Fruit fly (Drosophila melanogaster) whole organism, prepupa: ENCODE results near the gene CG31663.
A peak's percentile ranks its signal among the peaks of the same experiment; 100 is the strongest.

Experiments
- Blimp-1 ChIP-seq: fragments of 200-800 bp; sonication (Bioruptor generic); optimal IDR thresholded peaks from 3 replicates; lab custom pipeline; 2017; ENCODE audit warnings: missing biosample characterization, missing genetic modification characterization, mild to moderate bottlenecking, moderate library complexity, missing genetic modification reagents
- CG10631 ChIP-seq: fragments of 200-800 bp; sonication (Bioruptor generic); optimal IDR thresholded peaks from 2 replicates; lab custom pipeline; 2016; ENCODE audit warnings: missing biosample characterization, missing genetic modification characterization
- CG10669 ChIP-seq: fragments of 200-800 bp; sonication (Bioruptor generic); optimal IDR thresholded peaks from 3 replicates; lab custom pipeline; 2018; ENCODE audit warnings: missing biosample characterization, mild to moderate bottlenecking, missing genetic modification characterization, moderate library complexity
- CG11294 ChIP-seq: fragments of 200-800 bp; sonication (Bioruptor generic); IDR thresholded peaks from 2 replicates; pipeline ENCODE4 v1.3.6; 2022; ENCODE audit warnings: missing biosample characterization, missing genetic modification characterization
- CG11902 ChIP-seq: fragments of 200-800 bp; sonication (Bioruptor generic); optimal IDR thresholded peaks from 3 replicates; lab custom pipeline; 2016; ENCODE audit warnings: missing biosample characterization, missing genetic modification characterization
- CG15336 ChIP-seq: fragments of 200-800 bp; sonication (Bioruptor generic); IDR thresholded peaks from 2 replicates; pipeline ENCODE4 v1.3.6; 2022; ENCODE audit warnings: missing biosample characterization, missing genetic modification characterization
- CG1621 ChIP-seq: fragments of 200-800 bp; sonication (Bioruptor generic); optimal IDR thresholded peaks from 3 replicates; lab custom pipeline; 2018; ENCODE audit warnings: missing biosample characterization, mild to moderate bottlenecking, missing genetic modification characterization
- CG16779 ChIP-seq: fragments of 200-800 bp; sonication (Bioruptor generic); optimal IDR thresholded peaks from 3 replicates; lab custom pipeline; 2017; ENCODE audit warnings: missing biosample characterization, mild to moderate bottlenecking, missing genetic modification characterization
- CG31627 ChIP-seq: fragments of 200-800 bp; sonication (Bioruptor generic); optimal IDR thresholded peaks from 3 replicates; lab custom pipeline; 2016; ENCODE audit warnings: missing biosample characterization, missing genetic modification characterization
- CG32006 ChIP-seq: fragments of 200-800 bp; sonication (Bioruptor generic); optimal IDR thresholded peaks from 3 replicates; lab custom pipeline; 2017; ENCODE audit warnings: missing biosample characterization, mild to moderate bottlenecking, missing genetic modification characterization
- CG6163 ChIP-seq: fragments of 200-800 bp; sonication (Bioruptor generic); IDR thresholded peaks from 3 replicates; pipeline ENCODE4 v1.3.6; 2022; ENCODE audit warnings: missing biosample characterization, missing genetic modification characterization
- CG6276 ChIP-seq: fragments of 200-800 bp; sonication (Bioruptor generic); optimal IDR thresholded peaks from 2 replicates; lab custom pipeline; 2017; ENCODE audit warnings: missing biosample characterization, mild to moderate bottlenecking, missing genetic modification characterization
- CG6808 ChIP-seq: fragments of 200-800 bp; sonication (Bioruptor generic); optimal IDR thresholded peaks from 3 replicates; lab custom pipeline; 2017; ENCODE audit warnings: missing biosample characterization, missing genetic modification characterization, mild to moderate bottlenecking, moderate library complexity, missing genetic modification reagents
- CG6854 ChIP-seq: fragments of 200-800 bp; sonication (Bioruptor generic); optimal IDR thresholded peaks from 2 replicates; lab custom pipeline; 2017; ENCODE audit warnings: missing biosample characterization, mild to moderate bottlenecking, missing genetic modification characterization
- CG7368 ChIP-seq: fragments of 200-800 bp; sonication (Bioruptor generic); optimal IDR thresholded peaks from 3 replicates; lab custom pipeline; 2016; ENCODE audit warnings: missing biosample characterization, missing genetic modification characterization
- CG8119 ChIP-seq: fragments of 200-800 bp; sonication (Bioruptor generic); IDR thresholded peaks from 3 replicates; pipeline ENCODE4 v1.3.6; 2022; ENCODE audit warnings: missing biosample characterization, missing genetic modification characterization
- CG8319 ChIP-seq: fragments of 200-800 bp; sonication (Bioruptor generic); optimal IDR thresholded peaks from 3 replicates; lab custom pipeline; 2016; ENCODE audit warnings: missing biosample characterization, missing genetic modification characterization
- CG8632 ChIP-seq: fragments of 200-800 bp; sonication (Bioruptor generic); optimal IDR thresholded peaks from 3 replicates; lab custom pipeline; 2016; ENCODE audit warnings: missing biosample characterization, missing genetic modification characterization
- CG9139 ChIP-seq: fragments of 200-800 bp; sonication (Bioruptor generic); optimal IDR thresholded peaks from 3 replicates; lab custom pipeline; 2017; ENCODE audit warnings: missing biosample characterization, mild to moderate bottlenecking, missing genetic modification characterization
- Eip75B ChIP-seq: fragments of 200-800 bp; sonication (Bioruptor generic); optimal IDR thresholded peaks from 3 replicates; lab custom pipeline; 2016; ENCODE audit warnings: missing biosample characterization, missing genetic modification characterization
- Eip78C ChIP-seq: fragments of 200-800 bp; sonication (Bioruptor generic); peaks from one replicate; lab custom pipeline; 2016; ENCODE audit warnings: missing biosample characterization, missing genetic modification characterization
- Eip93F ChIP-seq: fragments of 200-800 bp; sonication (Bioruptor generic); optimal IDR thresholded peaks from 2 replicates; lab custom pipeline; 2016; ENCODE audit warnings: missing biosample characterization, mild to moderate bottlenecking, missing genetic modification characterization
- Ets96B ChIP-seq: fragments of 200-800 bp; optimal IDR thresholded peaks from 2 replicates; lab custom pipeline; 2019; ENCODE audit warnings: missing biosample characterization, mild to moderate bottlenecking, missing genetic modification characterization, moderate library complexity
- Hr39 ChIP-seq: fragments of 200-800 bp; sonication (Bioruptor generic); optimal IDR thresholded peaks from 2 replicates; lab custom pipeline; 2016; ENCODE audit warnings: missing biosample characterization, missing genetic modification characterization
- Hr4 ChIP-seq: fragments of 200-800 bp; sonication (Bioruptor generic); optimal IDR thresholded peaks from 3 replicates; lab custom pipeline; 2016; ENCODE audit warnings: missing biosample characterization, missing genetic modification characterization
- Lpt ChIP-seq: fragments of 200-800 bp; sonication (Bioruptor generic); optimal IDR thresholded peaks from 3 replicates; lab custom pipeline; 2016; ENCODE audit warnings: missing biosample characterization, missing genetic modification characterization
- Met ChIP-seq: fragments of 200-800 bp; sonication (Bioruptor generic); optimal IDR thresholded peaks from 3 replicates; lab custom pipeline; 2016; ENCODE audit warnings: missing biosample characterization, missing genetic modification characterization
- Sox102F ChIP-seq: fragments of 200-800 bp; sonication (Bioruptor generic); optimal IDR thresholded peaks from 2 replicates; lab custom pipeline; 2016; ENCODE audit warnings: missing biosample characterization, mild to moderate bottlenecking, missing genetic modification characterization
- Sox14 ChIP-seq: fragments of 200-800 bp; sonication (Bioruptor generic); optimal IDR thresholded peaks from 3 replicates; lab custom pipeline; 2016; ENCODE audit warnings: missing biosample characterization, missing genetic modification characterization
- Sox15 ChIP-seq: fragments of 200-800 bp; sonication (Bioruptor generic); optimal IDR thresholded peaks from 3 replicates; lab custom pipeline; 2016; ENCODE audit warnings: missing biosample characterization, missing genetic modification characterization
- cyc ChIP-seq: fragments of 200-800 bp; sonication (Bioruptor generic); optimal IDR thresholded peaks from 3 replicates; lab custom pipeline; 2016; ENCODE audit warnings: missing biosample characterization, missing genetic modification characterization
- eg ChIP-seq: fragments of 200-800 bp; sonication (Bioruptor generic); IDR thresholded peaks from 3 replicates; pipeline ENCODE4 v1.3.6; 2022; ENCODE audit warnings: missing biosample characterization, missing genetic modification characterization
- esn ChIP-seq: fragments of 200-800 bp; sonication (Bioruptor generic); optimal IDR thresholded peaks from 2 replicates; lab custom pipeline; 2016; ENCODE audit warnings: missing biosample characterization, mild to moderate bottlenecking, missing genetic modification characterization, moderate library complexity
- fd85E ChIP-seq: fragments of 200-800 bp; sonication (Bioruptor generic); optimal IDR thresholded peaks from 3 replicates; lab custom pipeline; 2016; ENCODE audit warnings: missing biosample characterization, missing genetic modification characterization
- fkh ChIP-seq: fragments of 200-800 bp; sonication (Bioruptor generic); optimal IDR thresholded peaks from 3 replicates; lab custom pipeline; 2017; ENCODE audit warnings: missing biosample characterization, mild to moderate bottlenecking, missing genetic modification characterization, moderate library complexity
- lz ChIP-seq: fragments of 200-800 bp; sonication (Bioruptor generic); optimal IDR thresholded peaks from 3 replicates; lab custom pipeline; 2016; ENCODE audit warnings: missing biosample characterization, missing genetic modification characterization
- net ChIP-seq: fragments of 200-800 bp; sonication (Bioruptor generic); optimal IDR thresholded peaks from 3 replicates; lab custom pipeline; 2016; ENCODE audit warnings: missing biosample characterization, missing genetic modification characterization
- pdm3 ChIP-seq: fragments of 200-800 bp; sonication (Bioruptor generic); optimal IDR thresholded peaks from 3 replicates; lab custom pipeline; 2016; ENCODE audit warnings: missing biosample characterization, missing genetic modification characterization
- salr ChIP-seq, 2 experiments: fragments of 200-800 bp; sonication (Bioruptor generic); optimal IDR thresholded peaks; 3 replicates each; lab custom pipeline; 2016 to 2018; ENCODE audit warnings: missing biosample characterization in 2 of 2, missing genetic modification characterization in 2 of 2, mild to moderate bottlenecking in 1 of 2
- spab ChIP-seq: fragments of 200-800 bp; sonication (Bioruptor generic); optimal IDR thresholded peaks from 2 replicates; lab custom pipeline; 2017; ENCODE audit warnings: missing biosample characterization, mild to moderate bottlenecking, missing genetic modification characterization, missing genetic modification reagents
- svp ChIP-seq: fragments of 200-800 bp; sonication (Bioruptor generic); peaks from one replicate; lab custom pipeline; 2016; ENCODE audit warnings: missing biosample characterization, missing genetic modification characterization
- topi ChIP-seq: fragments of 200-800 bp; sonication (Bioruptor generic); optimal IDR thresholded peaks from 3 replicates; lab custom pipeline; 2016; ENCODE audit warnings: missing biosample characterization, missing genetic modification characterization

Gene CG31663

DNA sequence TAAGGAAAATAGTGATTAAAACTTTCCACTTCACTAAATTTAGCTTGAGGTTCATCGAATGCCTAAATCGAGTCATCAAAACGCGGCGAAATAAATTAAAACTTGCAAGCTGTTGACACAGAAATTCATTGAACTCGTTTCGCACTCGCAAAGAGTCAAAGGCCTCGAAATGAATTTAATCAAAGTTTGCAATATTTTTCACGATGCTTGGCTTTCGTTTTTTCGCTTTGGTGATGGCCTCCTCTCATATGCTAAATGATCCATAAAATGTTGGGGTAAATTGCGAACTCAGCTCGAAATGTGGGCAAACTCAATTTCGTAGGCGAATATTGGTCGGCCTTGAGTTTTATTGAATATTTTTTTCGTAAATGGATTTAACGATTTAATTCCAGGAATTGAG lies 25.0 kb upstream of the CG31663 start:
- TF ChIP-seq CG10631 (GFP tag; lab: Kevin White, UChicago) = no peak
- TF ChIP-seq Eip93F (GFP tag; lab: Kevin White, UChicago) = no peak
- TF ChIP-seq CG6276 (GFP tag; lab: Kevin White, UChicago) = no peak
- no peak for TF ChIP-seq Eip75B
- no peak for TF ChIP-seq CG11294
- TF ChIP-seq Hr4 (GFP tag; lab: Kevin White, UChicago) = no peak
- no peak for TF ChIP-seq Sox14 (GFP tag; lab: Kevin White, UChicago)
- no peak for TF ChIP-seq CG15336 (GFP tag; lab: Robert Waterston, UW)
- no peak for TF ChIP-seq CG9139 (GFP tag; lab: Kevin White, UChicago)
- no peak for TF ChIP-seq fd85E
- no peak for TF ChIP-seq svp (GFP tag; lab: Kevin White, UChicago)

DNA sequence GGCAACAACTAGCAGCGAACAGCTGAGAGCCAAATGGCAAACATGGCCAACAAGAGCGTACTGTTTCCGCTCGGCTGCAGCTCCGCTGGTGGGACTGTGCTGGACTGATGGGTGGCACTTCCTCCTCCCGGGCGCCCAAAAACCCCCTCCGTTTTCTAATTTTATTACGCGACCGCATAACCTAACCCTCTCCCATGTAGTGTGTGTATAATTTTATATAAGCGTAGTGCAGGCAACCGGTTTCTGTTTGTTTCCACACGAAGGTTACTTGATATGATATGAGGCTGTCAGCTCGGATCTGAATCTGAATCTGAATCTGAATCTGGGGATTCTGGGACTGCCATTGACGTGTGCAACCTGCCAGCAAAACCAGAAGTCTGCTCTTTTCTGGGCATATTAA lies 21.6 kb upstream of the CG31663 start:
- TF ChIP-seq Eip78C (GFP tag; lab: Kevin White, UChicago) (no peak), Hr39 (GFP tag; lab: Kevin White, UChicago) (no peak), CG6163 (GFP tag; lab: Robert Waterston, UW) (0 out of 3 replicates have a peak, but pooled peaks have one; percentile 10), CG6276 (GFP tag; lab: Kevin White, UChicago) (no peak), salr (GFP tag; optimal IDR thresholded peaks at IDR 0.05; lab: Kevin White, UChicago) (no peak), CG8632 (GFP tag; lab: Kevin White, UChicago) (no peak)

DNA sequence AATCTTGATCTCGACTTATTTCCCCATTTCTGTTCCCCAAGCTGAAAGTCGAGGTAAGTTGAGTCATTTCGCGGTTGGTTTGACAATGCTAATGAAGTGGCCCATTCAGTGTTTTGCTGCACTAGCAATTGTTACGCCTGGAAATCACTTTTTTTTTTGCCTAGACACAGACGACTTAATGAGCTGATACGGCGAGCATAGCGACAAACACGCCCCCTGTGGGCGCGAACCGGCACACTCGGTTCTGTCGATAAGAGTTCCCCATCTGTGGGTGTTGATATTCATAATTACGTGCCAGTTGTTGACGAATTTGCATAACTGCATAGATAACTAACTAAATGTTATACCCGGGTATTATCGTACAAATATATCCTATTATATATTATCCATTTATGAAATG lies 21.0 kb upstream of the CG31663 start:
- TF ChIP-seq Eip75B (no peak), CG32006 (GFP tag; lab: Kevin White, UChicago) (no peak), CG8319 (GFP tag; lab: Kevin White, UChicago) (no peak), CG6808 (no peak), svp (GFP tag; lab: Kevin White, UChicago) (peak; percentile 79), fkh (peak; percentile 28), Sox15 (GFP tag; lab: Kevin White, UChicago) (no peak)

DNA sequence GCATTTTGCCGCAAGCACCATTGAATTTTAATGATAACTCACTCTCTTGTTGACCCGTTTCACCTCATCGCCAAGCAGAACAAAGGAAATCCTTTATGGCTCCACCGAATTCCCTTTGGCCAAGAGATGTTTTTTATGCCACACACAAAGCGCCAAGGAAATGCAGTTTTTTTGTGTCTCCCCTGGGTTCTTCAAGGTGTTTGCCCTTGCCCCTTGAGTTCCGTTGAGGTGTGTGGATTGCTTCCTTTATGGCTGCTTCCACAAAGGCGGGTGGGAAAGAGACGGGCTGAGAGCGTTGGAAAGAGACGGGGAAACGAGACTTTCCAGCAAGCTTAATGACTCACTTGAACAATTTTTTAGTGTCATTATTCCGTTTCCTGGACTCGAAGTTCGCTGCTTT lies 20.0 kb upstream of the CG31663 start:
- TF ChIP-seq Blimp-1 (no peak), CG6276 (GFP tag; lab: Kevin White, UChicago) (no peak), svp (GFP tag; lab: Kevin White, UChicago) (peak; percentile 30), CG10669 (GFP tag; lab: Kevin White, UChicago) (no peak), Sox14 (GFP tag; lab: Kevin White, UChicago) (peak; percentile 75)
- TF ChIP-seq, all 60 proteins: peak for 2

DNA sequence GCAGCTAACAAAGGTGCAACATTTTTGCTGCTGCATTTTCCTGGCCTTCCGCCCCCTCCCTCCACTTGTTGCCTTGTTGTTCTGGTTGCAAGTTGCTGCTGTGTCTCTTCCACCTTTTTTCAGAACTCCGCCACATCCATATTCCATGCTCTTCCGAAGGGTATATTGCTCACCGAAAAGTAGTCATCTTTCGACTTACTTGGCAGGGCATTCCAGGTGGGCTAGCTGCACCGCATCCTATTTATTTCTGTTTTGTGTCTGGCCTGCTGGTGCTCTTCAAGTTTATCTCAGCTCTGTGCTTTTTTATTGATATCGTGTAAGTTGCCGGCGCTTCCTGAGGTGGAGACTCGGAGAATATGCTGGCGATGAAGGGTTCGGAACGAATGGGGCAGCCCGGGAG lies 6.4 kb upstream of the CG31663 start:
- TF ChIP-seq Ets96B (tag; lab: Kevin White, UChicago) (peak; percentile 53), Hr4 (GFP tag; lab: Kevin White, UChicago) (no peak), CG7368 (peak; percentile 57), svp (GFP tag; lab: Kevin White, UChicago) (peak; percentile 74), Eip78C (GFP tag; lab: Kevin White, UChicago) (peak; percentile 85), CG10669 (GFP tag; lab: Kevin White, UChicago) (peak; percentile 50), Eip93F (GFP tag; lab: Kevin White, UChicago) (no peak), CG1621 (tag; lab: Kevin White, UChicago) (peak; percentile 70), Lpt (peak; percentile 40), CG8119 (GFP tag; lab: Robert Waterston, UW) (no peak), Eip75B (peak; percentile 64), cyc (GFP tag; lab: Kevin White, UChicago) (peak; percentile 53), net (GFP tag; lab: Kevin White, UChicago) (peak; percentile 14), eg (GFP tag; lab: Robert Waterston, UW) (no peak), fd85E (no peak), CG32006 (GFP tag; lab: Kevin White, UChicago) (no peak), spab (GFP tag; lab: Kevin White, UChicago) (peak; percentile 32), fkh (no peak), Sox102F (GFP tag; lab: Kevin White, UChicago) (peak; percentile 66), CG6854 (GFP tag; lab: Kevin White, UChicago) (peak; percentile 2), esn (GFP tag; lab: Kevin White, UChicago) (peak; percentile 63), CG11902 (GFP tag; lab: Kevin White, UChicago) (no peak), Blimp-1 (no peak), topi (GFP tag; lab: Kevin White, UChicago) (peak; percentile 48), CG15336 (GFP tag; lab: Robert Waterston, UW) (no peak), Met (GFP tag; lab: Kevin White, UChicago) (peak; percentile 47), lz (GFP tag; lab: Kevin White, UChicago) (peak; percentile 46), CG31627 (GFP tag; lab: Kevin White, UChicago) (peak; percentile 51), CG10631 (GFP tag; lab: Kevin White, UChicago) (peak; percentile 62), Sox15 (GFP tag; lab: Kevin White, UChicago) (no peak), pdm3 (GFP tag; lab: Kevin White, UChicago) (peak; percentile 58), CG16779 (tag; lab: Kevin White, UChicago) (no peak)
